Worm (Caenorhabditis elegans): ENCODE measurements around the gene Y49F6A.12.

Gene Y49F6A.12

ce11 chrII:3573255-3573654 is 22.2 kb upstream of the Y49F6A.12 start, which contains the start of gene clec-130:
Gene clec-130 (plus strand): TSS chrII:3573555.
- no peak for TF ChIP-seq nhr-80 (tag; optimal IDR thresholded peaks at IDR 0.05)
- TF ChIP-seq attf-5 (GFP tag; optimal IDR thresholded peaks at IDR 0.05), result no peak
- no peak for TF ChIP-seq mxl-1 (tag; optimal IDR thresholded peaks at IDR 0.05)
- TF ChIP-seq madf-3 (GFP tag; IDR thresholded peaks at IDR 0.05), result no peak
- no peak for TF ChIP-seq tbx-9 (tag; optimal IDR thresholded peaks at IDR 0.05; ENCODE audit: borderline replicate concordance)
- no peak for TF ChIP-seq B0261.1 (tag; optimal IDR thresholded peaks at IDR 0.05)
- TF ChIP-seq ztf-25 (GFP tag; IDR thresholded peaks at IDR 0.05), result no peak
- no peak for TF ChIP-seq ztf-6 (GFP tag; IDR thresholded peaks at IDR 0.05)
- TF ChIP-seq K12H6.12 (tag; optimal IDR thresholded peaks at IDR 0.05), result no peak

DNA sequence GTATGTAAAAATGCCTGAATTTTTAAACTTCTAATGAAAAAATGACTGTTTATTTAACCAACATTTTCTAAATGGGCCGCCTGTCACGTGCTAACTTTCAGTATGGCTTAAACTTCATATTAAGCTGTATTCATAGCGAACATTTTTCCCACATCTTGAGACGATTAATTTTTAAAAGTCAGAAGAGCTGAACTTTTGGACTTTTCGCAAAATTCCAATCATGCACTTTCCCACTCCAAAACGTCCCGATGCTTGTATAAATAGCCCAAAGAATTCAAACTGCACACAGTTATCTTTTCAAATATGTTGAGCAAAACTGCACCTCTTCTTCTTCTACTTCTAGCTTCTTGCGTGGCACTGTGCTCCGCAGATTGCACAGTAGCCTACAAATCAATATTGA is 18.7 kb upstream of the Y49F6A.12 start, which contains the start of gene clec-132:
Gene clec-132, plus strand, starts transcription at position 301 of the 400 bp plus-strand sequence.
- TF ChIP-seq attf-3 (GFP tag; conservative IDR thresholded peaks at IDR 0.05) (no peak), F37B4.10 (GFP tag; IDR thresholded peaks at IDR 0.05) (no peak), ceh-58 (GFP tag; IDR thresholded peaks at IDR 0.05) (no peak), K12H6.12 (tag; optimal IDR thresholded peaks at IDR 0.05) (no peak), nhr-90 (tag; optimal IDR thresholded peaks at IDR 0.05) (no peak), F10E7.11 (tag; optimal IDR thresholded peaks at IDR 0.05) (no peak), mel-28 (tag; optimal IDR thresholded peaks at IDR 0.05; ENCODE audit: borderline replicate concordance) (no peak), unc-130 (GFP tag; optimal IDR thresholded peaks at IDR 0.05) (no peak), snpc-4 (GFP tag; optimal IDR thresholded peaks at IDR 0.05) (no peak), snpc-4 (tag; optimal IDR thresholded peaks at IDR 0.05) (no peak), snpc-1.3 (tag; optimal IDR thresholded peaks at IDR 0.05; ENCODE audit: insufficient read depth) (no peak), xnd-1 (tag; optimal IDR thresholded peaks at IDR 0.05) (no peak), fkh-3 (tag; optimal IDR thresholded peaks at IDR 0.05) (no peak), Y79H2A.3 (GFP tag; conservative IDR thresholded peaks at IDR 0.05) (no peak), nfya-2 (GFP tag; IDR thresholded peaks at IDR 0.05) (no peak), B0019.2 (GFP tag; conservative IDR thresholded peaks at IDR 0.05) (no peak), C06A6.2 (GFP tag; conservative IDR thresholded peaks at IDR 0.05) (no peak), T07F8.4 (tag; optimal IDR thresholded peaks at IDR 0.05) (no peak), nhr-120 (GFP tag; IDR thresholded peaks at IDR 0.05) (no peak), B0035.1 (tag; optimal IDR thresholded peaks at IDR 0.05) (no peak)

DNA sequence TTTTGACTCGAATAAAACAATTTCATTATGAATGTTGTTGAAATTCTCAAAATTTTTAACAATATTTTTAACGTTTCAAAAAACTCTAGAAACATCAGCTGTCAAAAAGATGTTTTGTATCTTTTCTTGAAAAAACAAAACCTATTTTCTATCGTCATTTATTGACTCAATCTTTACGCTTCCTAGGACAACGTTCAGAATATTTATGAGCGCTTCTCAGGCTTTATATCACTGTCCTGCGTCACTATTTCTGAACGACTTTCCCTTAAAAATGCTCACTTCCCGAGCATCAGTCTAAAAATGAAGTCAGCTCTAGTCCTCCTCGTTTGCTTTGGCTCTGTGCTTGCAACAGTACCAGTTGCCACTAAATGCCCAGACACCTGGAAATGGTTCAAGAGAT is 17.3 kb upstream of the Y49F6A.12 start, which contains the start of gene clec-133:
Gene clec-133, plus strand, starts transcription at position 301 of the 400 bp plus-strand sequence.
- TF ChIP-seq chd-7 (tag; optimal IDR thresholded peaks at IDR 0.05) (no peak), ceh-79 (tag; optimal IDR thresholded peaks at IDR 0.05) (no peak), hmg-1.2 (GFP tag; IDR thresholded peaks at IDR 0.05) (no peak), gei-17 (GFP tag; optimal IDR thresholded peaks at IDR 0.05) (no peak), sptf-2 (GFP tag; optimal IDR thresholded peaks at IDR 0.05) (no peak), let-526 (GFP tag; IDR thresholded peaks at IDR 0.05) (no peak), tbp1 (GFP tag; optimal IDR thresholded peaks at IDR 0.05) (no peak), nfya-1 (tag; optimal IDR thresholded peaks at IDR 0.05; ENCODE audit: borderline replicate concordance, insufficient read depth) (no peak), nhr-27 (tag; optimal IDR thresholded peaks at IDR 0.05) (no peak), egl-44 (GFP tag; IDR thresholded peaks at IDR 0.05) (no peak), Y67H2A.10 (GFP tag; conservative IDR thresholded peaks at IDR 0.05) (no peak), B0035.1 (tag; optimal IDR thresholded peaks at IDR 0.05) (no peak), madf-10 (tag; optimal IDR thresholded peaks at IDR 0.05) (no peak), athp-1 (tag; optimal IDR thresholded peaks at IDR 0.05) (no peak), ztf-25 (GFP tag; IDR thresholded peaks at IDR 0.05) (no peak), K12H6.12 (tag; optimal IDR thresholded peaks at IDR 0.05) (no peak), atf-7 (tag; optimal IDR thresholded peaks at IDR 0.05) (no peak), Y53G8AR.9 (GFP tag; conservative IDR thresholded peaks at IDR 0.05) (no peak)
